Worm (Caenorhabditis elegans) whole organism, late embryonic: ENCODE results near the gene lars-1.
A peak's percentile ranks its signal among the peaks of the same experiment; 100 is the strongest.

Source experiments
- C08G9.2 ChIP-seq: sonication (generic microtip); optimal IDR thresholded peaks from 2 replicates; lab custom pipeline; 2016; ENCODE audit warnings: mild to moderate bottlenecking, missing genetic modification characterization, moderate library complexity, missing compliant biosample characterization
- F13H6.1 ChIP-seq: sonication (generic microtip); optimal IDR thresholded peaks from 2 replicates; lab custom pipeline; 2016; ENCODE audit warnings: missing genetic modification characterization, missing compliant biosample characterization
- ama-1 ChIP-seq: fragments of 150-350 bp; optimal IDR thresholded peaks from 2 replicates; lab custom pipeline; 2014
- dve-1 ChIP-seq: sonication (generic microtip); optimal IDR thresholded peaks from 2 replicates; lab custom pipeline; 2017; ENCODE audit warnings: antibody characterized with exemption, mild to moderate bottlenecking, missing genetic modification characterization, missing compliant biosample characterization
- eyg-1 ChIP-seq: sonication (generic microtip); optimal IDR thresholded peaks from 2 replicates; lab custom pipeline; 2016; ENCODE audit warnings: missing genotype, missing genetic modification characterization, missing compliant biosample characterization
- nfya-1 ChIP-seq: sonication (generic microtip); optimal IDR thresholded peaks from 2 replicates; lab custom pipeline; 2017; ENCODE audit warnings: missing genetic modification characterization, mild to moderate bottlenecking, missing compliant biosample characterization, antibody characterized with exemption, moderate library complexity
- nhr-11 ChIP-seq: fragments of 150-350 bp; optimal IDR thresholded peaks from 2 replicates; lab custom pipeline; 2014; ENCODE audit warnings: missing biosample characterization, missing genetic modification characterization
- pat-9 ChIP-seq: fragments of 200-800 bp; sonication (Bioruptor generic); optimal IDR thresholded peaks from 2 replicates; lab custom pipeline; 2018; ENCODE audit warnings: mild to moderate bottlenecking, missing genetic modification characterization, moderate library complexity, missing compliant biosample characterization
- pha-4 ChIP-seq: fragments of 150-350 bp; optimal IDR thresholded peaks from 2 replicates; lab custom pipeline; 2018; ENCODE audit warnings: missing biosample characterization, missing genetic modification reagents, missing genetic modification characterization
- sox-4 ChIP-seq: sonication (generic microtip); optimal IDR thresholded peaks from 2 replicates; lab custom pipeline; 2017; ENCODE audit warnings: mild to moderate bottlenecking, missing genetic modification characterization, inconsistent platforms, missing compliant biosample characterization
- tbx-2 ChIP-seq: sonication (generic microtip); optimal IDR thresholded peaks from 2 replicates; lab custom pipeline; 2016; ENCODE audit warnings: missing genetic modification characterization, missing compliant biosample characterization
- unc-55 ChIP-seq: sonication (generic microtip); optimal IDR thresholded peaks from 2 replicates; lab custom pipeline; 2017; ENCODE audit warnings: missing biosample characterization, missing genetic modification reagents, missing genetic modification characterization
- ztf-16 ChIP-seq: sonication (generic microtip); optimal IDR thresholded peaks from 2 replicates; lab custom pipeline; 2017; ENCODE audit warnings: missing genetic modification characterization, missing compliant biosample characterization

ce11 chrIII:4223668-4224127 is 37.1 kb upstream of the lars-1 start:
- peak; percentile 86 for TF ChIP-seq unc-55 (GFP tag; lab: Kevin White, UChicago)
- TF ChIP-seq dve-1 (tag; lab: Kevin White, UChicago), result peak; percentile 29
- no peak for TF ChIP-seq nhr-11 (tag; lab: Kevin White, UChicago)
- TF ChIP-seq F13H6.1 (tag; lab: Kevin White, UChicago), result peak; percentile 33
- peak; percentile 14 for TF ChIP-seq pat-9 (tag; lab: Kevin White, UChicago)
- peak; percentile 78 for TF ChIP-seq tbx-2
- no peak for TF ChIP-seq ztf-16 (tag; lab: Kevin White, UChicago)
- peak; percentile 49 for TF ChIP-seq C08G9.2
- no peak for TF ChIP-seq sox-4 (tag; lab: Kevin White, UChicago)
- no peak for TF ChIP-seq ama-1
- no peak for TF ChIP-seq eyg-1 (tag; lab: Kevin White, UChicago)
- no peak for TF ChIP-seq pha-4 (tag; lab: Kevin White, UChicago)
- TF ChIP-seq nfya-1 (tag; lab: Kevin White, UChicago), result peak; percentile 88
